Worm (Caenorhabditis elegans): ENCODE results near the gene lex-1.

ce11 chrIV:12084178-12084577, 4.9 kb downstream of the lex-1 start, which contains the start of gene repo-1:
- TF ChIP-seq K09A11.1 (tag; optimal IDR thresholded peaks at IDR 0.05; ENCODE audit: insufficient read depth) = no peak
- no peak for TF ChIP-seq pha-4 (tag; optimal IDR thresholded peaks at IDR 0.05)
- no peak for TF ChIP-seq fax-1 (tag; optimal IDR thresholded peaks at IDR 0.05)
- no peak for TF ChIP-seq nhr-11 (tag; optimal IDR thresholded peaks at IDR 0.05)
- TF ChIP-seq ets-4 (tag; optimal IDR thresholded peaks at IDR 0.05) = no peak
- no peak for TF ChIP-seq ama-1 (optimal IDR thresholded peaks at IDR 0.05)
- TF ChIP-seq pag-3 (tag; optimal IDR thresholded peaks at IDR 0.05; ENCODE audit: borderline replicate concordance) = no peak
- no peak for TF ChIP-seq nfya-1 (tag; optimal IDR thresholded peaks at IDR 0.05)
- no peak for TF ChIP-seq fkh-10 (GFP tag; optimal IDR thresholded peaks at IDR 0.05)
- no peak for TF ChIP-seq pqm-1 (tag; optimal IDR thresholded peaks at IDR 0.05)
- TF ChIP-seq pax-1 (tag; optimal IDR thresholded peaks at IDR 0.05) = no peak
- TF ChIP-seq sdc-2 (tag; optimal IDR thresholded peaks at IDR 0.05) = no peak

Data from whole organism, late embryonic.